Worm (Caenorhabditis elegans): ENCODE measurements around the gene cubn-1.

ce11 chrV:12563187-12563586 is 47.9 kb upstream of the cubn-1 start, which contains the start of gene mrps-5:
- TF ChIP-seq daf-12 (tag; optimal IDR thresholded peaks at IDR 0.05) (no peak), lin-39 (tag; optimal IDR thresholded peaks at IDR 0.05) (no peak), lin-15B (tag; optimal IDR thresholded peaks at IDR 0.05) (no peak)
